Worm (Caenorhabditis elegans): ENCODE data around the gene unc-84.

- TF ChIP-seq C38D4.7 (GFP tag; optimal IDR thresholded peaks at IDR 0.05), result no peak
- no peak for TF ChIP-seq nhr-11 (tag; optimal IDR thresholded peaks at IDR 0.05)
- no peak for TF ChIP-seq ceh-48 (tag; optimal IDR thresholded peaks at IDR 0.05)
Measured at ce11 chrX:13631122-13631672, 46.6 kb downstream of the unc-84 start, which contains the start of gene nlg-1.
